Worm (Caenorhabditis elegans) whole organism, late embryonic: ENCODE data around the gene pqn-41.
"Not testable (repeated sequence)": the region's sequence is repeated elsewhere in the genome, so short reads cannot be mapped to it uniquely, and the experiment has no call there.

Experiments
- C38D4.7 ChIP-seq: fragments of 200-800 bp; sonication (Bioruptor generic); optimal IDR thresholded peaks from 2 replicates; lab custom pipeline; 2018; ENCODE audit warnings: mild to moderate bottlenecking, missing genetic modification characterization, moderate library complexity, missing compliant biosample characterization
- ama-1 ChIP-seq: fragments of 150-350 bp; optimal IDR thresholded peaks from 2 replicates; lab custom pipeline; 2014
- ceh-9 ChIP-seq: sonication (generic microtip); optimal IDR thresholded peaks from 2 replicates; lab custom pipeline; 2016; ENCODE audit warnings: mild to moderate bottlenecking, missing genetic modification characterization, inconsistent platforms, missing compliant biosample characterization
- elt-2 ChIP-seq: sonication (generic microtip); optimal IDR thresholded peaks from 2 replicates; lab custom pipeline; 2016; ENCODE audit warnings: missing genetic modification reagents, missing genetic modification characterization, missing compliant biosample characterization
- lim-6 ChIP-seq: sonication (generic microtip); optimal IDR thresholded peaks from 2 replicates; lab custom pipeline; 2016; ENCODE audit warnings: missing genetic modification characterization, missing compliant biosample characterization
- pag-3 ChIP-seq: sonication (generic microtip); optimal IDR thresholded peaks from 2 replicates; lab custom pipeline; 2016; ENCODE audit warnings: missing compliant biosample characterization, missing genetic modification characterization, borderline replicate concordance
- pha-2 ChIP-seq: sonication (generic microtip); optimal IDR thresholded peaks from 2 replicates; lab custom pipeline; 2017; ENCODE audit warnings: mild to moderate bottlenecking, missing genetic modification characterization, missing compliant biosample characterization
- pha-4 ChIP-seq: fragments of 150-350 bp; optimal IDR thresholded peaks from 2 replicates; lab custom pipeline; 2018; ENCODE audit warnings: missing biosample characterization, missing genetic modification reagents, missing genetic modification characterization
- rnt-1 ChIP-seq: sonication (generic microtip); optimal IDR thresholded peaks from 2 replicates; lab custom pipeline; 2016; ENCODE audit warnings: missing genetic modification characterization, missing compliant biosample characterization
- unc-86 ChIP-seq: sonication (generic microtip); optimal IDR thresholded peaks from 2 replicates; lab custom pipeline; 2016; ENCODE audit warnings: missing genetic modification characterization, missing compliant biosample characterization
- zip-5 ChIP-seq: sonication (generic microtip); optimal IDR thresholded peaks from 2 replicates; lab custom pipeline; 2016; ENCODE audit warnings: missing genetic modification characterization, missing compliant biosample characterization

ce11 chrIII:1965580-1965979 is 59.8 kb downstream of the pqn-41 start:
- TF ChIP-seq ceh-9; unc-86 (tag; lab: Kevin White, UChicago); pha-2; pag-3 (tag; lab: Kevin White, UChicago); zip-5 (tag; lab: Kevin White, UChicago); elt-2 (tag; lab: Kevin White, UChicago); pha-4 (tag; lab: Kevin White, UChicago); rnt-1; ama-1; C38D4.7 (GFP tag; lab: Kevin White, UChicago); lim-6 (tag; lab: Kevin White, UChicago): not testable (repeated sequence)
